Worm (Caenorhabditis elegans) whole organism, young adult: Measurements from ENCODE around the gene K08F8.7.

Source experiments
- F23B12.7 ChIP-seq: sonication (generic microtip); optimal IDR thresholded peaks from 2 replicates; lab custom pipeline; 2017; ENCODE audit warnings: missing genetic modification characterization, mild to moderate bottlenecking, missing compliant biosample characterization, antibody characterized with exemption, moderate library complexity; ENCODE audit not compliant: insufficient read depth
- F33H1.4 ChIP-seq: fragments of 200-800 bp; sonication (Bioruptor generic); IDR thresholded peaks from 2 replicates; pipeline ENCODE4 v1.3.6; 2022; ENCODE audit warnings: missing genetic modification reagents, missing genetic modification characterization, missing compliant biosample characterization
- F37B4.10 ChIP-seq: fragments of 200-800 bp; sonication (Bioruptor generic); IDR thresholded peaks from 2 replicates; pipeline ENCODE4 v1.3.6; 2022; ENCODE audit warnings: missing genetic modification characterization, missing compliant biosample characterization
- F39B2.1 ChIP-seq: fragments of 200-800 bp; sonication (Bioruptor generic); IDR thresholded peaks from 2 replicates; pipeline ENCODE4 v1.3.6; 2022; ENCODE audit warnings: missing genetic modification reagents, missing genetic modification characterization, missing compliant biosample characterization
- Y67H2A.10 ChIP-seq: fragments of 200-800 bp; sonication (Bioruptor generic); conservative IDR thresholded peaks from 2 replicates; pipeline ENCODE4 v1.3.6; 2022; ENCODE audit warnings: missing genetic modification reagents, missing genetic modification characterization, missing compliant biosample characterization
- Y95B8A.8 ChIP-seq: fragments of 200-800 bp; sonication (Bioruptor generic); IDR thresholded peaks from 2 replicates; pipeline ENCODE4 v1.3.6; 2022; ENCODE audit warnings: missing genetic modification reagents, missing genetic modification characterization, missing compliant biosample characterization
- ZK185.1 ChIP-seq: sonication (generic microtip); optimal IDR thresholded peaks from 2 replicates; lab custom pipeline; 2016; ENCODE audit warnings: mild to moderate bottlenecking, missing genetic modification characterization, missing compliant biosample characterization; ENCODE audit not compliant: poor library complexity, severe bottlenecking
- aptf-2 ChIP-seq: fragments of 200-800 bp; sonication (Bioruptor generic); conservative IDR thresholded peaks from 2 replicates; pipeline ENCODE4 v1.3.6; 2022; ENCODE audit warnings: missing genetic modification reagents, missing genetic modification characterization, missing compliant biosample characterization
- aptf-3 ChIP-seq: fragments of 200-800 bp; sonication (Bioruptor generic); IDR thresholded peaks from 2 replicates; pipeline ENCODE4 v1.3.6; 2022; ENCODE audit warnings: missing genetic modification characterization, missing compliant biosample characterization
- athp-1 ChIP-seq: sonication (generic microtip); optimal IDR thresholded peaks from 2 replicates; lab custom pipeline; 2017; ENCODE audit warnings: mild to moderate bottlenecking, missing genetic modification characterization, missing compliant biosample characterization
- attf-3 ChIP-seq: fragments of 200-800 bp; sonication (Bioruptor generic); conservative IDR thresholded peaks from 2 replicates; pipeline ENCODE4 v1.3.6; 2022; ENCODE audit warnings: missing genetic modification reagents, missing genetic modification characterization, missing compliant biosample characterization
- attf-5 ChIP-seq: fragments of 200-800 bp; sonication (Bioruptor generic); optimal IDR thresholded peaks from 2 replicates; lab custom pipeline; 2018; ENCODE audit warnings: mild to moderate bottlenecking, missing genetic modification characterization, missing compliant biosample characterization
- ceh-27 ChIP-seq: fragments of 200-800 bp; sonication (Bioruptor generic); optimal IDR thresholded peaks from 2 replicates; lab custom pipeline; 2018; ENCODE audit warnings: mild to moderate bottlenecking, missing genetic modification characterization, moderate library complexity, missing compliant biosample characterization
- ceh-91 ChIP-seq: fragments of 200-800 bp; sonication (Bioruptor generic); IDR thresholded peaks from 2 replicates; pipeline ENCODE4 v1.3.6; 2022; ENCODE audit warnings: missing genetic modification reagents, missing genetic modification characterization, missing compliant biosample characterization
- dpff-1 ChIP-seq: sonication (generic microtip); optimal IDR thresholded peaks from 2 replicates; lab custom pipeline; 2017; ENCODE audit warnings: mild to moderate bottlenecking, missing genetic modification characterization, missing compliant biosample characterization
- dpl-1 ChIP-seq: fragments of 150-350 bp; optimal IDR thresholded peaks from 2 replicates; lab custom pipeline; 2014; ENCODE audit warnings: missing biosample characterization, missing genetic modification reagents, missing genetic modification characterization
- efl-1 ChIP-seq: fragments of 150-350 bp; optimal IDR thresholded peaks from 2 replicates; lab custom pipeline; 2014; ENCODE audit warnings: missing biosample characterization, missing genetic modification reagents, missing genetic modification characterization
- egl-18 ChIP-seq: fragments of 200-800 bp; sonication (Bioruptor generic); IDR thresholded peaks from 2 replicates; pipeline ENCODE4 v1.3.6; 2022; ENCODE audit warnings: missing genetic modification reagents, missing genetic modification characterization, missing compliant biosample characterization
- egl-44 ChIP-seq: fragments of 200-800 bp; sonication (Bioruptor generic); IDR thresholded peaks from 2 replicates; pipeline ENCODE4 v1.3.6; 2022; ENCODE audit warnings: missing genetic modification reagents, missing genetic modification characterization, missing compliant biosample characterization
- fkh-3 ChIP-seq: sonication (generic microtip); optimal IDR thresholded peaks from 2 replicates; lab custom pipeline; 2016; ENCODE audit warnings: mild to moderate bottlenecking, missing genetic modification characterization, missing compliant biosample characterization
- hlh-12 ChIP-seq: sonication (generic microtip); optimal IDR thresholded peaks from 2 replicates; lab custom pipeline; 2016; ENCODE audit warnings: missing genetic modification characterization, missing compliant biosample characterization
- hlh-26 ChIP-seq: fragments of 200-800 bp; sonication (Bioruptor generic); conservative IDR thresholded peaks from 2 replicates; pipeline ENCODE4 v1.3.6; 2022; ENCODE audit warnings: missing genetic modification reagents, missing genetic modification characterization, missing compliant biosample characterization
- let-607 ChIP-seq, 2 experiments: fragments of 200-800 bp in 1 of 2; sonication (Bioruptor generic) in 1 of 2; sonication (generic microtip) in 1 of 2; optimal IDR thresholded peaks; 2 replicates each; lab custom pipeline; 2016 to 2018; ENCODE audit warnings: mild to moderate bottlenecking in 2 of 2, missing compliant biosample characterization in 2 of 2, missing genetic modification characterization in 2 of 2, moderate library complexity in 2 of 2, missing genotype in 1 of 2
- lin-26 ChIP-seq: fragments of 200-800 bp; sonication (Bioruptor generic); IDR thresholded peaks from 2 replicates; pipeline ENCODE4 v1.3.6; 2022; ENCODE audit warnings: missing genetic modification reagents, missing genetic modification characterization, missing compliant biosample characterization
- mel-28 ChIP-seq: sonication (generic microtip); optimal IDR thresholded peaks from 2 replicates; lab custom pipeline; 2016; ENCODE audit warnings: borderline replicate concordance, mild to moderate bottlenecking, missing genetic modification characterization, missing compliant biosample characterization
- mes-4 ChIP-seq: sonication (generic microtip); optimal IDR thresholded peaks from 2 replicates; lab custom pipeline; 2016; ENCODE audit warnings: missing genotype, missing genetic modification characterization, missing compliant biosample characterization
- mxl-1 ChIP-seq: sonication (generic microtip); optimal IDR thresholded peaks from 2 replicates; lab custom pipeline; 2016; ENCODE audit warnings: missing genetic modification characterization, missing compliant biosample characterization
- nfya-1 ChIP-seq: sonication (generic microtip); optimal IDR thresholded peaks from 2 replicates; lab custom pipeline; 2017; ENCODE audit warnings: antibody characterized with exemption, missing compliant biosample characterization, missing genetic modification characterization, borderline replicate concordance; ENCODE audit not compliant: insufficient read depth
- nfya-2 ChIP-seq: fragments of 200-800 bp; sonication (Bioruptor generic); IDR thresholded peaks from 2 replicates; pipeline ENCODE4 v1.3.6; 2022; ENCODE audit warnings: missing genetic modification reagents, missing genetic modification characterization, missing compliant biosample characterization
- nfyb-1 ChIP-seq: fragments of 200-800 bp; sonication (Bioruptor generic); IDR thresholded peaks from 2 replicates; pipeline ENCODE4 v1.3.6; 2022; ENCODE audit warnings: missing genetic modification reagents, missing genetic modification characterization, missing compliant biosample characterization
- nhr-179 ChIP-seq: sonication (generic microtip); optimal IDR thresholded peaks from 2 replicates; lab custom pipeline; 2016; ENCODE audit warnings: mild to moderate bottlenecking, missing genetic modification characterization, missing compliant biosample characterization
- nhr-27 ChIP-seq: fragments of 200-800 bp; sonication (Bioruptor generic); optimal IDR thresholded peaks from 2 replicates; lab custom pipeline; 2018; ENCODE audit warnings: mild to moderate bottlenecking, missing genetic modification characterization, moderate library complexity, missing compliant biosample characterization
- nhr-80 ChIP-seq: sonication (generic microtip); optimal IDR thresholded peaks from 2 replicates; lab custom pipeline; 2016; ENCODE audit warnings: missing genetic modification characterization, missing compliant biosample characterization
- rcor-1 ChIP-seq: fragments of 200-800 bp; sonication (Bioruptor generic); IDR thresholded peaks from 2 replicates; pipeline ENCODE4 v1.3.6; 2022; ENCODE audit warnings: missing genetic modification reagents, missing genetic modification characterization, missing compliant biosample characterization
- repo-1 ChIP-seq: sonication (generic microtip); optimal IDR thresholded peaks from 2 replicates; lab custom pipeline; 2017; ENCODE audit warnings: mild to moderate bottlenecking, missing genetic modification characterization, missing compliant biosample characterization
- rpc-1 ChIP-seq, 2 experiments: fragments of 150-350 bp in 1 of 2; sonication (generic microtip) in 1 of 2; optimal IDR thresholded peaks; 2 replicates each; lab custom pipeline; 2014 to 2018; ENCODE audit warnings: missing biosample characterization in 1 of 2, missing genetic modification characterization in 1 of 2, missing genetic modification reagents in 1 of 2, missing genotype in 1 of 2
- sea-2 ChIP-seq: fragments of 200-800 bp; sonication (Bioruptor generic); IDR thresholded peaks from 2 replicates; pipeline ENCODE4 v1.3.6; 2022; ENCODE audit warnings: missing genetic modification characterization, missing compliant biosample characterization
- sptf-2 ChIP-seq: fragments of 200-800 bp; sonication (Bioruptor generic); optimal IDR thresholded peaks from 2 replicates; lab custom pipeline; 2018; ENCODE audit warnings: mild to moderate bottlenecking, missing genetic modification characterization, missing compliant biosample characterization
- tbx-9 ChIP-seq: sonication (generic microtip); optimal IDR thresholded peaks from 2 replicates; lab custom pipeline; 2016; ENCODE audit warnings: borderline replicate concordance, missing genetic modification characterization, inconsistent platforms, missing compliant biosample characterization
- tlf-1 ChIP-seq: fragments of 200-800 bp; sonication (Bioruptor generic); optimal IDR thresholded peaks from 2 replicates; lab custom pipeline; 2018; ENCODE audit warnings: mild to moderate bottlenecking, missing genetic modification characterization, missing compliant biosample characterization
- ztf-18 ChIP-seq: sonication (generic microtip); optimal IDR thresholded peaks from 2 replicates; lab custom pipeline; 2016; ENCODE audit warnings: missing genotype, mild to moderate bottlenecking, missing genetic modification characterization, missing compliant biosample characterization
- ztf-22 ChIP-seq: fragments of 200-800 bp; sonication (Bioruptor generic); optimal IDR thresholded peaks from 2 replicates; lab custom pipeline; 2018; ENCODE audit warnings: mild to moderate bottlenecking, missing genetic modification characterization, moderate library complexity, missing compliant biosample characterization
- ztf-25 ChIP-seq: fragments of 200-800 bp; sonication (Bioruptor generic); IDR thresholded peaks from 2 replicates; pipeline ENCODE4 v1.3.6; 2022; ENCODE audit warnings: missing genetic modification reagents, missing genetic modification characterization, missing compliant biosample characterization
- ztf-26 ChIP-seq: sonication (generic microtip); optimal IDR thresholded peaks from 2 replicates; lab custom pipeline; 2017; ENCODE audit warnings: missing genetic modification characterization, missing compliant biosample characterization
- ztf-6 ChIP-seq: fragments of 200-800 bp; sonication (Bioruptor generic); IDR thresholded peaks from 2 replicates; pipeline ENCODE4 v1.3.6; 2022; ENCODE audit warnings: missing genetic modification reagents, missing genetic modification characterization, missing compliant biosample characterization

K08F8.7 gene

DNA sequence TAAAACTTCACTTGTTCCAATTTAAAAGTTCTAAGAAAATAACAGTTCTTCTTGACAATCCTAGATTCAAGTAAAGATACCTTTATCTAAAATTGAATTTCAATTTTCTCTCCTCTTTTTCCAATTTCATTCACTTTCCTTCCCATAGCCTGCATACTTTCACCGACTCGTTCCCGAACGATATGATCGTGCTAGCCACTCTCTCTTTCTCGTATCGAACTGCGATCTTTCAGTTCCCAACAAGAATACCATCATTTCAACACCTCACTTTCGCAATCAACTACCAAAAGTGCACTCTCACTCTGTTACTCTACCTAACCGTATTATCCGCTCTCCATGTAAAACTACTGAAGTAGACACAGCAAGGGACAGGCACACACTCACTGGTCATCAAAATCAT lies 5.1 kb downstream of the K08F8.7 start:
- no peak for TF ChIP-seq nfya-1
- no peak for TF ChIP-seq tlf-1 (GFP tag; lab: Kevin White, UChicago)
- no peak for TF ChIP-seq egl-44
- no peak for TF ChIP-seq mxl-1 (tag; lab: Kevin White, UChicago)
- TF ChIP-seq sptf-2 = no peak
- TF ChIP-seq dpff-1 = no peak
- no peak for TF ChIP-seq attf-5 (GFP tag; lab: Kevin White, UChicago)
- TF ChIP-seq nfyb-1 = no peak
- no peak for TF ChIP-seq sea-2 (GFP tag; lab: Robert Waterston, UW)
- TF ChIP-seq F37B4.10 (GFP tag; lab: Robert Waterston, UW) = no peak
- no peak for TF ChIP-seq athp-1 (tag; lab: Kevin White, UChicago)
- no peak for TF ChIP-seq Y95B8A.8
- TF ChIP-seq dpl-1 (GFP tag; lab: Kevin White, UChicago) = no peak
- TF ChIP-seq rcor-1 = no peak
- no peak for TF ChIP-seq ceh-27
- TF ChIP-seq hlh-26 = no peak
- no peak for TF ChIP-seq egl-18 (GFP tag; lab: Robert Waterston, UW)
- TF ChIP-seq ceh-91 (GFP tag; lab: Robert Waterston, UW) = no peak
- TF ChIP-seq F23B12.7 (tag; lab: Kevin White, UChicago) = no peak

ce11 chrII:8749084-8749483 lies 6.1 kb downstream of the K08F8.7 start:
- TF ChIP-seq aptf-3 = no peak
- TF ChIP-seq, all 124 proteins: peak for 0

ce11 chrII:8748638-8749037 lies 6.5 kb downstream of the K08F8.7 start:
- TF ChIP-seq aptf-2 (GFP tag; lab: Robert Waterston, UW) (no peak), repo-1 (tag; lab: Kevin White, UChicago) (no peak), tlf-1 (GFP tag; lab: Kevin White, UChicago) (no peak), let-607 (tag; optimal IDR thresholded peaks at IDR 0.05; lab: Kevin White, UChicago) (no peak), tbx-9 (tag; lab: Kevin White, UChicago) (no peak), efl-1 (no peak), attf-3 (GFP tag; lab: Robert Waterston, UW) (no peak), nhr-179 (tag; lab: Kevin White, UChicago) (no peak), egl-44 (no peak), fkh-3 (tag; lab: Kevin White, UChicago) (no peak), nhr-80 (no peak), lin-26 (GFP tag; lab: Robert Waterston, UW) (no peak), ztf-25 (GFP tag; lab: Robert Waterston, UW) (no peak), rpc-1 (optimal IDR thresholded peaks at IDR 0.05; lab: Kevin White, UChicago) (no peak), rpc-1 (tag; optimal IDR thresholded peaks at IDR 0.05; lab: Kevin White, UChicago) (no peak), Y67H2A.10 (no peak), ztf-18 (tag; lab: Kevin White, UChicago) (no peak)

- TF ChIP-seq ztf-22 (GFP tag; lab: Kevin White, UChicago) (no peak), ztf-26 (no peak), dpff-1 (no peak), lin-26 (GFP tag; lab: Robert Waterston, UW) (no peak), F39B2.1 (GFP tag; lab: Robert Waterston, UW) (no peak), nfyb-1 (no peak), nfya-2 (GFP tag; lab: Robert Waterston, UW) (no peak), mel-28 (tag; lab: Kevin White, UChicago) (no peak), ZK185.1 (tag; lab: Kevin White, UChicago) (peak; percentile 49), ztf-18 (tag; lab: Kevin White, UChicago) (no peak), hlh-12 (tag; lab: Kevin White, UChicago) (no peak), tlf-1 (GFP tag; lab: Kevin White, UChicago) (no peak), mes-4 (no peak), Y67H2A.10 (no peak), ztf-6 (GFP tag; lab: Robert Waterston, UW) (no peak), F33H1.4 (no peak), sptf-2 (no peak), nhr-27 (tag; lab: Kevin White, UChicago) (no peak), fkh-3 (tag; lab: Kevin White, UChicago) (no peak)
These were observed 7.2 kb downstream of the K08F8.7 start for ce11 chrII:8747939-8748352.
